Fruit fly (Drosophila melanogaster): Measurements from ENCODE around the gene CG3106.

CG3106 gene

dm6 chrX:9664426-9664825 is 1.7 kb upstream of the CG3106 start (continued):
- TF ChIP-seq CG13775 (GFP tag; optimal IDR thresholded peaks at IDR 0.05) (peak; percentile 23), Pdp1 (GFP tag; optimal IDR thresholded peaks at IDR 0.05) (no peak), CG10267 (tag; optimal IDR thresholded peaks at IDR 0.05) (peak; percentile 28), Lim3 (GFP tag; IDR thresholded peaks at IDR 0.05) (no peak), CG3407 (GFP tag; optimal IDR thresholded peaks at IDR 0.05) (peak; percentile 6), bcd (GFP tag; optimal IDR thresholded peaks at IDR 0.05) (peak; percentile 13), stc (GFP tag; IDR thresholded peaks at IDR 0.05) (peak; percentile 55), unpg (GFP tag; optimal IDR thresholded peaks at IDR 0.05) (peak; percentile 77), Bdp1 (GFP tag; optimal IDR thresholded peaks at IDR 0.05) (no peak), CG11723 (GFP tag; optimal IDR thresholded peaks at IDR 0.05) (peak; percentile 2), sc (optimal IDR thresholded peaks at IDR 0.05) (no peak), sc (GFP tag; optimal IDR thresholded peaks at IDR 0.05) (peak; percentile 22), Ets65A (GFP tag) (no peak), CG2120 (GFP tag; optimal IDR thresholded peaks at IDR 0.05) (peak; percentile 69), Drgx (GFP tag; IDR thresholded peaks at IDR 0.05) (0 out of 2 replicates have a peak, but pooled peaks have one; percentile 24), vnd (GFP tag; IDR thresholded peaks at IDR 0.05; ENCODE audit: partially characterized antibody) (no peak), Dek (tag; optimal IDR thresholded peaks at IDR 0.05) (peak; percentile 36), CG17912 (GFP tag; optimal IDR thresholded peaks at IDR 0.05) (no peak), fu2 (GFP tag; optimal IDR thresholded peaks at IDR 0.05) (peak; percentile 22), CG14441 (GFP tag; IDR thresholded peaks at IDR 0.05) (0 out of 2 replicates have a peak, but pooled peaks have one; percentile 27), cwo (GFP tag; optimal IDR thresholded peaks at IDR 0.05) (peak; percentile 25), grn (GFP tag; optimal IDR thresholded peaks at IDR 0.05) (peak; percentile 2), vvl (GFP tag; IDR thresholded peaks at IDR 0.05) (peak; percentile 73), CG17829 (tag; optimal IDR thresholded peaks at IDR 0.05) (peak; percentile 37), jing (GFP tag; optimal IDR thresholded peaks at IDR 0.05) (peak; percentile 37), pho (GFP tag; optimal IDR thresholded peaks at IDR 0.05) (peak; percentile 13), NfI (GFP tag; optimal IDR thresholded peaks at IDR 0.05) (peak; percentile 45), tup (GFP tag; optimal IDR thresholded peaks at IDR 0.05) (no peak), slbo (GFP tag; IDR thresholded peaks at IDR 0.05) (peak; percentile 49), CG7786 (GFP tag; optimal IDR thresholded peaks at IDR 0.05) (peak; percentile 31), H15 (GFP tag; IDR thresholded peaks at IDR 0.05) (0 out of 3 replicates have a peak, but pooled peaks have one; percentile 33), Poxn (GFP tag; IDR thresholded peaks at IDR 0.05) (no peak), CG3838 (GFP tag; optimal IDR thresholded peaks at IDR 0.05) (no peak), pb (GFP tag; optimal IDR thresholded peaks at IDR 0.05) (no peak), lab (GFP tag; optimal IDR thresholded peaks at IDR 0.05) (peak; percentile 77), chm (GFP tag; IDR thresholded peaks at IDR 0.05) (no peak), Antp (GFP tag; optimal IDR thresholded peaks at IDR 0.05) (no peak)

dm6 chrX:9663666-9664065 is 963 bp upstream of the CG3106 start:
- TF ChIP-seq wek (GFP tag; optimal IDR thresholded peaks at IDR 0.05), result no peak
- 0 out of 2 replicates have a peak, but pooled peaks have one; percentile 15 for TF ChIP-seq lmd (GFP tag; IDR thresholded peaks at IDR 0.05)
- TF ChIP-seq zfh1 (GFP tag; IDR thresholded peaks at IDR 0.05), result no peak
- no peak for TF ChIP-seq zfh2 (GFP tag; optimal IDR thresholded peaks at IDR 0.05)
- TF ChIP-seq gro (GFP tag; optimal IDR thresholded peaks at IDR 0.05), result peak; percentile 66
- TF ChIP-seq CG32532 (GFP tag; IDR thresholded peaks at IDR 0.05), result no peak
- TF ChIP-seq Dref (GFP tag; IDR thresholded peaks at IDR 0.05), result no peak
- TF ChIP-seq pho (GFP tag; optimal IDR thresholded peaks at IDR 0.05), result no peak
- TF ChIP-seq dati (GFP tag; IDR thresholded peaks at IDR 0.05), result no peak
- no peak for TF ChIP-seq kay (GFP tag; optimal IDR thresholded peaks at IDR 0.05)
- no peak for TF ChIP-seq HHEX (GFP tag; optimal IDR thresholded peaks at IDR 0.05)
- peak; percentile 88 for TF ChIP-seq Hey (tag; optimal IDR thresholded peaks at IDR 0.05)
- TF ChIP-seq exex (tag; optimal IDR thresholded peaks at IDR 0.05), result peak; percentile 61
- no peak for TF ChIP-seq ase (GFP tag; IDR thresholded peaks at IDR 0.05)
- TF ChIP-seq CG3065 (GFP tag; optimal IDR thresholded peaks at IDR 0.05), result no peak
- TF ChIP-seq cas (GFP tag; IDR thresholded peaks at IDR 0.05), result no peak
- TF ChIP-seq grn (GFP tag; optimal IDR thresholded peaks at IDR 0.05), result peak; percentile 66
- TF ChIP-seq al (GFP tag; IDR thresholded peaks at IDR 0.05), result no peak
- TF ChIP-seq jing (GFP tag; optimal IDR thresholded peaks at IDR 0.05), result no peak
- TF ChIP-seq CG31224 (GFP tag; IDR thresholded peaks at IDR 0.05), result no peak
